Worm (Caenorhabditis elegans): ENCODE measurements around the gene copb-1.
"Not testable (repeated sequence)": the region's sequence is repeated elsewhere in the genome, so short reads cannot be mapped to it uniquely, and the experiment has no call there.

The copb-1 gene

ce11 chrII:3078496-3078895 lies at the start of gene copb-1:
Gene copb-1, plus strand, starts transcription at chrII:3078796.
- no peak for TF ChIP-seq F52B5.7 (tag; optimal IDR thresholded peaks at IDR 0.05)
- TF ChIP-seq egrh-3 (GFP tag; IDR thresholded peaks at IDR 0.05) = no peak
- no peak for TF ChIP-seq nhr-27 (tag; optimal IDR thresholded peaks at IDR 0.05)
- no peak for TF ChIP-seq cebp-2 (GFP tag; IDR thresholded peaks at IDR 0.05)
- TF ChIP-seq F57C9.4 (tag; optimal IDR thresholded peaks at IDR 0.05) = no peak
- TF ChIP-seq akir-1 (GFP tag; optimal IDR thresholded peaks at IDR 0.05) = no peak
- no peak for TF ChIP-seq nhr-179 (tag; optimal IDR thresholded peaks at IDR 0.05)
- TF ChIP-seq tbx-9 (tag; optimal IDR thresholded peaks at IDR 0.05; ENCODE audit: borderline replicate concordance) = no peak
- TF ChIP-seq ceh-79 (tag; optimal IDR thresholded peaks at IDR 0.05) = no peak
- TF ChIP-seq let-607 (tag; optimal IDR thresholded peaks at IDR 0.05) = no peak
- no peak for TF ChIP-seq K11D2.4 (GFP tag; IDR thresholded peaks at IDR 0.05)
- TF ChIP-seq Y79H2A.3 (GFP tag; conservative IDR thresholded peaks at IDR 0.05) = no peak

- TF ChIP-seq F55B11.4 (tag; optimal IDR thresholded peaks at IDR 0.05; ENCODE audit: borderline replicate concordance, insufficient read depth) (no peak), ZK185.1 (tag; optimal IDR thresholded peaks at IDR 0.05; ENCODE audit: poor library complexity, severe bottlenecking) (no peak), gei-17 (GFP tag; optimal IDR thresholded peaks at IDR 0.05) (no peak), K12H6.12 (tag; optimal IDR thresholded peaks at IDR 0.05) (no peak), ztf-6 (GFP tag; IDR thresholded peaks at IDR 0.05) (no peak), madf-6 (GFP tag; IDR thresholded peaks at IDR 0.05) (no peak), Y79H2A.3 (GFP tag; conservative IDR thresholded peaks at IDR 0.05) (no peak), lin-54 (GFP tag; optimal IDR thresholded peaks at IDR 0.05) (no peak), dpl-1 (GFP tag; optimal IDR thresholded peaks at IDR 0.05) (no peak), T07F8.4 (tag; optimal IDR thresholded peaks at IDR 0.05) (no peak), bed-1 (GFP tag; IDR thresholded peaks at IDR 0.05) (no peak), ceh-100 (GFP tag; IDR thresholded peaks at IDR 0.05) (no peak), fkh-3 (tag; optimal IDR thresholded peaks at IDR 0.05) (no peak), F52B5.7 (tag; optimal IDR thresholded peaks at IDR 0.05) (no peak), zfh-2 (GFP tag; conservative IDR thresholded peaks at IDR 0.05) (no peak)
Observed at ce11 chrII:3030416-3030815, 48.2 kb upstream of the copb-1 start.

- TF ChIP-seq madf-6 (GFP tag; IDR thresholded peaks at IDR 0.05) (peak; percentile 61; the same call in 1 of the 2 replicates), rpc-1 (optimal IDR thresholded peaks at IDR 0.05) (peak; percentile 26), rpc-1 (tag; optimal IDR thresholded peaks at IDR 0.05) (peak; percentile 52), rcor-1 (GFP tag; IDR thresholded peaks at IDR 0.05) (peak; percentile 37; the same call in 1 of the 2 replicates), tbp1 (GFP tag; optimal IDR thresholded peaks at IDR 0.05) (peak; percentile 84), B0261.1 (tag; optimal IDR thresholded peaks at IDR 0.05) (peak; percentile 66), hmg-1.2 (GFP tag; IDR thresholded peaks at IDR 0.05) (peak; percentile 31; the same call in 1 of the 2 replicates), dox-1 (GFP tag; IDR thresholded peaks at IDR 0.05) (0 out of 2 replicates have a peak, but pooled peaks have one; percentile 31), snpc-4 (tag; optimal IDR thresholded peaks at IDR 0.05) (peak in 2 of 4 experiments; percentile 39 to 66)
- not testable (repeated sequence) for TF ChIP-seq snpc-4 (GFP tag; optimal IDR thresholded peaks at IDR 0.05)
Observed at ce11 chrII:3031292-3031691, 47.3 kb upstream of the copb-1 start.

ce11 chrII:3032480-3032879 lies 46.1 kb upstream of the copb-1 start, which contains the start of gene B0454.6:
Gene B0454.6, plus strand, starts transcription at chrII:3032780.
- not testable (repeated sequence) for TF ChIP-seq nfya-1 (tag; optimal IDR thresholded peaks at IDR 0.05; ENCODE audit: borderline replicate concordance, insufficient read depth); tlf-1 (GFP tag; optimal IDR thresholded peaks at IDR 0.05); him-1 (tag; optimal IDR thresholded peaks at IDR 0.05)

Data from whole organism, young adult.